Fruit fly (Drosophila melanogaster): ENCODE measurements around the gene CG3603.

- TF ChIP-seq tai (GFP tag; optimal IDR thresholded peaks at IDR 0.05) (no peak), dsf (GFP tag; optimal IDR thresholded peaks at IDR 0.05; ENCODE audit: borderline replicate concordance) (no peak), Vsx2 (GFP tag; optimal IDR thresholded peaks at IDR 0.05; ENCODE audit: partially characterized antibody) (no peak), lola (GFP tag; optimal IDR thresholded peaks at IDR 0.05) (no peak), Abd-B (GFP tag; optimal IDR thresholded peaks at IDR 0.05) (no peak), CrebA (GFP tag; optimal IDR thresholded peaks at IDR 0.05; ENCODE audit: borderline replicate concordance) (no peak), pan (optimal IDR thresholded peaks at IDR 0.05) (no peak), Rel (GFP tag; optimal IDR thresholded peaks at IDR 0.05) (no peak), Rel (tag; optimal IDR thresholded peaks at IDR 0.05) (no peak), Jra (GFP tag; optimal IDR thresholded peaks at IDR 0.05) (no peak), CG32264 (GFP tag; optimal IDR thresholded peaks at IDR 0.05) (no peak), Hnf4 (GFP tag; optimal IDR thresholded peaks at IDR 0.05) (no peak), Dif (GFP tag; optimal IDR thresholded peaks at IDR 0.05; ENCODE audit: partially characterized antibody) (no peak), Mio (GFP tag; optimal IDR thresholded peaks at IDR 0.05) (no peak)
These were observed 20.7 kb upstream of the CG3603 start, which contains the start of gene CG14424 for dm6 chrX:2927158-2927557.
